Fruit fly (Drosophila melanogaster): ENCODE results near the gene CG10657.

The CG10657 gene

dm6 chr3L:12533392-12534070 is 36.5 kb upstream of the CG10657 start, which contains the start of the genes Tsf2 and CG34242 (continued):
- TF ChIP-seq CG10654 (GFP tag; optimal IDR thresholded peaks at IDR 0.05) = peak; percentile 81
- peak; percentile 87; the same call in 2 of the 3 replicates for TF ChIP-seq Mrtf (GFP tag; IDR thresholded peaks at IDR 0.05)
- no peak; the same call in 1 of the 2 replicates for TF ChIP-seq CG10366 (GFP tag; IDR thresholded peaks at IDR 0.05)
- TF ChIP-seq NFAT (GFP tag; IDR thresholded peaks at IDR 0.05) = peak; percentile 85
- TF ChIP-seq chinmo (GFP tag; IDR thresholded peaks at IDR 0.05; ENCODE audit: partially characterized antibody) = no peak
- TF ChIP-seq ap (GFP tag; IDR thresholded peaks at IDR 0.05) = peak; percentile 94
- TF ChIP-seq lbe (GFP tag; optimal IDR thresholded peaks at IDR 0.05) = peak; percentile 66
- TF ChIP-seq CG5953 (GFP tag; IDR thresholded peaks at IDR 0.05) = peak; percentile 90
- TF ChIP-seq btn (GFP tag; optimal IDR thresholded peaks at IDR 0.05) = no peak
- TF ChIP-seq her (GFP tag; optimal IDR thresholded peaks at IDR 0.05) = no peak
- peak; percentile 80 for TF ChIP-seq bcd (GFP tag; optimal IDR thresholded peaks at IDR 0.05)
- TF ChIP-seq gcm2 (GFP tag; optimal IDR thresholded peaks at IDR 0.05) = no peak
- peak; percentile 91 for TF ChIP-seq CG7357 (GFP tag; IDR thresholded peaks at IDR 0.05)
- TF ChIP-seq Jarid2 (GFP tag; optimal IDR thresholded peaks at IDR 0.05) = no peak
- TF ChIP-seq danr (GFP tag; IDR thresholded peaks at IDR 0.05) = peak; percentile 78
- no peak for TF ChIP-seq pita (GFP tag; optimal IDR thresholded peaks at IDR 0.05)
- TF ChIP-seq tin (GFP tag; optimal IDR thresholded peaks at IDR 0.05) = peak; percentile 74
- peak; percentile 53 for TF ChIP-seq CG30403 (GFP tag; optimal IDR thresholded peaks at IDR 0.05)
- TF ChIP-seq gcm (GFP tag; optimal IDR thresholded peaks at IDR 0.05) = no peak
- TF ChIP-seq odd (GFP tag; optimal IDR thresholded peaks at IDR 0.05) = no peak
- TF ChIP-seq ind (GFP tag; optimal IDR thresholded peaks at IDR 0.05) = peak; percentile 91
- TF ChIP-seq CG11723 (GFP tag; optimal IDR thresholded peaks at IDR 0.05) = no peak
- no peak for TF ChIP-seq CG6791 (GFP tag; IDR thresholded peaks at IDR 0.05; ENCODE audit: partially characterized antibody)
- TF ChIP-seq psq (GFP tag; optimal IDR thresholded peaks at IDR 0.05) = no peak
- TF ChIP-seq Bteb2 (GFP tag; optimal IDR thresholded peaks at IDR 0.05) = no peak
- peak; percentile 81 for TF ChIP-seq dmrt99B (tag; optimal IDR thresholded peaks at IDR 0.05)
- TF ChIP-seq nau (GFP tag; optimal IDR thresholded peaks at IDR 0.05) = peak; percentile 51
- TF ChIP-seq sd (tag; optimal IDR thresholded peaks at IDR 0.05) = no peak
- no peak for TF ChIP-seq Elba2 (GFP tag; optimal IDR thresholded peaks at IDR 0.05)
- no peak for TF ChIP-seq br (optimal IDR thresholded peaks at IDR 0.05)
- TF ChIP-seq wdn (GFP tag; IDR thresholded peaks at IDR 0.05) = peak; percentile 62; the same call in 1 of the 2 replicates
- TF ChIP-seq ham (GFP tag; IDR thresholded peaks at IDR 0.05) = no peak
- no peak for TF ChIP-seq eve (GFP tag; optimal IDR thresholded peaks at IDR 0.05)
- TF ChIP-seq sna (GFP tag; IDR thresholded peaks at IDR 0.05; ENCODE audit: partially characterized antibody) = no peak
- no peak for TF ChIP-seq Kr (GFP tag; optimal IDR thresholded peaks at IDR 0.05)
- TF ChIP-seq en (GFP tag; optimal IDR thresholded peaks at IDR 0.05) = no peak
- TF ChIP-seq sima (GFP tag; optimal IDR thresholded peaks at IDR 0.05) = no peak
- TF ChIP-seq Doc3 (GFP tag; IDR thresholded peaks at IDR 0.05; ENCODE audit: partially characterized antibody) = no peak
- TF ChIP-seq Trl (optimal IDR thresholded peaks at IDR 0.05) = no peak
- no peak for TF ChIP-seq Trl (GFP tag; optimal IDR thresholded peaks at IDR 0.05)
- no peak for TF ChIP-seq CG10462 (GFP tag; optimal IDR thresholded peaks at IDR 0.05)
- TF ChIP-seq sob (GFP tag; IDR thresholded peaks at IDR 0.05) = peak; percentile 94
- TF ChIP-seq CG9609 (GFP tag; optimal IDR thresholded peaks at IDR 0.05) = no peak
- TF ChIP-seq pho (GFP tag; optimal IDR thresholded peaks at IDR 0.05) = no peak
- no peak for TF ChIP-seq grn (GFP tag; optimal IDR thresholded peaks at IDR 0.05)
- TF ChIP-seq gsb (GFP tag; IDR thresholded peaks at IDR 0.05) = peak; percentile 84
- no peak for TF ChIP-seq dm (GFP tag; optimal IDR thresholded peaks at IDR 0.05)
- TF ChIP-seq dati (GFP tag; IDR thresholded peaks at IDR 0.05) = no peak
- TF ChIP-seq luna (GFP tag; optimal IDR thresholded peaks at IDR 0.05) = no peak
- TF ChIP-seq CG13624 (GFP tag; optimal IDR thresholded peaks at IDR 0.05) = no peak
- TF ChIP-seq jumu (GFP tag; optimal IDR thresholded peaks at IDR 0.05) = peak; percentile 8
- peak; percentile 52 for TF ChIP-seq CG7839 (tag; optimal IDR thresholded peaks at IDR 0.05)

All from whole organism, embryonic.